Worm (Caenorhabditis elegans) whole organism, early embryonic: ENCODE data around the gene wrn-1.

ENCODE experiments used
- F13C5.2 ChIP-seq: sonication (generic microtip); optimal IDR thresholded peaks from 2 replicates; lab custom pipeline; 2017; ENCODE audit warnings: mild to moderate bottlenecking, missing genetic modification characterization, inconsistent platforms, missing compliant biosample characterization
- aly-1 ChIP-seq: sonication (generic microtip); optimal IDR thresholded peaks from 2 replicates; lab custom pipeline; 2016; ENCODE audit warnings: missing genetic modification characterization, missing compliant biosample characterization
- ama-1 ChIP-seq: fragments of 150-350 bp; optimal IDR thresholded peaks from 2 replicates; lab custom pipeline; 2014
- ceh-36 ChIP-seq: sonication (generic microtip); optimal IDR thresholded peaks from 2 replicates; lab custom pipeline; 2016; ENCODE audit warnings: missing genetic modification characterization, inconsistent platforms, missing compliant biosample characterization
- flt-1 ChIP-seq: fragments of 200-800 bp; sonication (Bioruptor generic); IDR thresholded peaks from 2 replicates; pipeline ENCODE4 v1.3.6; 2022; ENCODE audit warnings: missing genetic modification characterization, missing compliant biosample characterization
- hmbx-1 ChIP-seq: sonication (generic microtip); optimal IDR thresholded peaks from 2 replicates; lab custom pipeline; 2016; ENCODE audit warnings: mild to moderate bottlenecking, missing genetic modification characterization, missing compliant biosample characterization
- hnd-1 ChIP-seq: sonication (generic microtip); optimal IDR thresholded peaks from 2 replicates; lab custom pipeline; 2016; ENCODE audit warnings: missing genetic modification characterization, missing compliant biosample characterization
- pes-1 ChIP-seq: fragments of 200-800 bp; sonication (Bioruptor generic); IDR thresholded peaks from 2 replicates; pipeline ENCODE4 v1.3.6; 2022; ENCODE audit warnings: missing genetic modification reagents, missing genetic modification characterization, missing compliant biosample characterization
- sea-1 ChIP-seq: fragments of 200-800 bp; sonication (Bioruptor generic); conservative IDR thresholded peaks from 2 replicates; pipeline ENCODE4 v1.3.6; 2022; ENCODE audit warnings: missing genetic modification characterization, missing compliant biosample characterization
- tbx-11 ChIP-seq: fragments of 200-800 bp; sonication (Bioruptor generic); IDR thresholded peaks from 2 replicates; pipeline ENCODE4 v1.3.6; 2022; ENCODE audit warnings: missing genetic modification characterization, missing compliant biosample characterization
- tra-4 ChIP-seq: sonication (generic microtip); optimal IDR thresholded peaks from 2 replicates; lab custom pipeline; 2017; ENCODE audit warnings: missing genetic modification characterization, missing compliant biosample characterization

DNA sequence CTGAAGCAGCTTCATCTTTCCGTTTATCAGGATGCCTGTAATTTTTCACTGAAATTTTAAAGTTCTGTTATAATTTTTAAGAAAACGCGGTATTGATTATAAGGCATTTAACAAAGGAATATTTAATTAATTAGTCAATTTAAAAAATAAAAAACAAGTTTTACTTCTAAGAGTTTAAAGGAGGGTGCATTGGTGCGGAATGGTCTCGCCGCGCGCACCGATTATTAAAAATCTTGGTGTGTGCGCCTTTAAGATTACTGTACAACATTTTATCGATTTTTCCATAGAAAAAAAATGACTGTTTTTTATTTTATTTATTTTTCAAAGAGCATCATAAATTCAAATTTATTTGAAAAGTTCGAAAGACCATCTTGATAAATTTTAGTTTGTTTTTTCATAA, 42.7 kb downstream of the wrn-1 start:
- no peak for TF ChIP-seq sea-1 (GFP tag; lab: Robert Waterston, UW)
- TF ChIP-seq ceh-36 (tag; lab: Kevin White, UChicago) = no peak
- TF ChIP-seq hnd-1 (tag; lab: Kevin White, UChicago) = no peak
- no peak for TF ChIP-seq tra-4 (tag; lab: Kevin White, UChicago)
- TF ChIP-seq flt-1 (GFP tag; lab: Robert Waterston, UW) = no peak
- no peak for TF ChIP-seq F13C5.2
- no peak for TF ChIP-seq tbx-11 (GFP tag; lab: Robert Waterston, UW)
- no peak for TF ChIP-seq hmbx-1 (tag; lab: Kevin White, UChicago)
- TF ChIP-seq ama-1 = no peak
- no peak for TF ChIP-seq pes-1 (GFP tag; lab: Robert Waterston, UW)
- no peak for TF ChIP-seq aly-1 (tag; lab: Kevin White, UChicago)
